Worm (Caenorhabditis elegans) whole organism, early embryonic: ENCODE measurements around the gene ptd-2.

Experiments used
- B0310.2 ChIP-seq: sonication (generic microtip); optimal IDR thresholded peaks from 2 replicates; lab custom pipeline; 2016; ENCODE audit warnings: mild to moderate bottlenecking, missing genetic modification characterization, missing compliant biosample characterization
- F13C5.2 ChIP-seq: sonication (generic microtip); optimal IDR thresholded peaks from 2 replicates; lab custom pipeline; 2017; ENCODE audit warnings: mild to moderate bottlenecking, missing genetic modification characterization, inconsistent platforms, missing compliant biosample characterization
- aly-1 ChIP-seq: sonication (generic microtip); optimal IDR thresholded peaks from 2 replicates; lab custom pipeline; 2016; ENCODE audit warnings: missing genetic modification characterization, missing compliant biosample characterization
- ama-1 ChIP-seq: fragments of 150-350 bp; optimal IDR thresholded peaks from 2 replicates; lab custom pipeline; 2014
- ceh-13 ChIP-seq: fragments of 200-800 bp; sonication (Bioruptor generic); optimal IDR thresholded peaks from 2 replicates; lab custom pipeline; 2018; ENCODE audit warnings: mild to moderate bottlenecking, missing genetic modification characterization, missing compliant biosample characterization
- ceh-36 ChIP-seq: sonication (generic microtip); optimal IDR thresholded peaks from 2 replicates; lab custom pipeline; 2016; ENCODE audit warnings: missing genetic modification characterization, inconsistent platforms, missing compliant biosample characterization
- ets-7 ChIP-seq: sonication (generic microtip); optimal IDR thresholded peaks from 2 replicates; lab custom pipeline; 2016; ENCODE audit warnings: missing genotype, missing genetic modification characterization, missing compliant biosample characterization
- flt-1 ChIP-seq: fragments of 200-800 bp; sonication (Bioruptor generic); IDR thresholded peaks from 2 replicates; pipeline ENCODE4 v1.3.6; 2022; ENCODE audit warnings: missing genetic modification characterization, missing compliant biosample characterization
- hmbx-1 ChIP-seq: sonication (generic microtip); optimal IDR thresholded peaks from 2 replicates; lab custom pipeline; 2016; ENCODE audit warnings: mild to moderate bottlenecking, missing genetic modification characterization, missing compliant biosample characterization
- hmg-4 ChIP-seq: fragments of 200-800 bp; sonication (Bioruptor generic); optimal IDR thresholded peaks from 2 replicates; lab custom pipeline; 2018; ENCODE audit warnings: mild to moderate bottlenecking, missing genetic modification characterization, missing compliant biosample characterization
- hnd-1 ChIP-seq: sonication (generic microtip); optimal IDR thresholded peaks from 2 replicates; lab custom pipeline; 2016; ENCODE audit warnings: missing genetic modification characterization, missing compliant biosample characterization
- pes-1 ChIP-seq: fragments of 200-800 bp; sonication (Bioruptor generic); IDR thresholded peaks from 2 replicates; pipeline ENCODE4 v1.3.6; 2022; ENCODE audit warnings: missing genetic modification reagents, missing genetic modification characterization, missing compliant biosample characterization
- scrt-1 ChIP-seq: fragments of 200-800 bp; sonication (Bioruptor generic); IDR thresholded peaks from 2 replicates; pipeline ENCODE4 v1.3.6; 2022; ENCODE audit warnings: missing genetic modification characterization, missing compliant biosample characterization
- sea-1 ChIP-seq: fragments of 200-800 bp; sonication (Bioruptor generic); conservative IDR thresholded peaks from 2 replicates; pipeline ENCODE4 v1.3.6; 2022; ENCODE audit warnings: missing genetic modification characterization, missing compliant biosample characterization
- tbx-11 ChIP-seq: fragments of 200-800 bp; sonication (Bioruptor generic); IDR thresholded peaks from 2 replicates; pipeline ENCODE4 v1.3.6; 2022; ENCODE audit warnings: missing genetic modification characterization, missing compliant biosample characterization
- tbx-37 ChIP-seq: fragments of 200-800 bp; sonication (Bioruptor generic); conservative IDR thresholded peaks from 2 replicates; pipeline ENCODE4 v1.3.6; 2022; ENCODE audit warnings: missing genetic modification reagents, missing genetic modification characterization, missing compliant biosample characterization
- tra-4 ChIP-seq: sonication (generic microtip); optimal IDR thresholded peaks from 2 replicates; lab custom pipeline; 2017; ENCODE audit warnings: missing genetic modification characterization, missing compliant biosample characterization

The ptd-2 gene

ce11 chrV:9249932-9250331 lies at the start of gene ptd-2:
ptd-2 (plus strand) TSS chrV:9250232.
- TF ChIP-seq tbx-11 (GFP tag; lab: Robert Waterston, UW), result no peak
- no peak for TF ChIP-seq aly-1 (tag; lab: Kevin White, UChicago)
- no peak for TF ChIP-seq ceh-13
- TF ChIP-seq hmbx-1 (tag; lab: Kevin White, UChicago), result no peak
- no peak for TF ChIP-seq ets-7 (tag; lab: Kevin White, UChicago)
- no peak for TF ChIP-seq flt-1 (GFP tag; lab: Robert Waterston, UW)
- no peak for TF ChIP-seq B0310.2
- TF ChIP-seq hnd-1 (tag; lab: Kevin White, UChicago), result no peak
- TF ChIP-seq tra-4 (tag; lab: Kevin White, UChicago), result no peak
- TF ChIP-seq scrt-1 (GFP tag; lab: Robert Waterston, UW), result no peak

DNA sequence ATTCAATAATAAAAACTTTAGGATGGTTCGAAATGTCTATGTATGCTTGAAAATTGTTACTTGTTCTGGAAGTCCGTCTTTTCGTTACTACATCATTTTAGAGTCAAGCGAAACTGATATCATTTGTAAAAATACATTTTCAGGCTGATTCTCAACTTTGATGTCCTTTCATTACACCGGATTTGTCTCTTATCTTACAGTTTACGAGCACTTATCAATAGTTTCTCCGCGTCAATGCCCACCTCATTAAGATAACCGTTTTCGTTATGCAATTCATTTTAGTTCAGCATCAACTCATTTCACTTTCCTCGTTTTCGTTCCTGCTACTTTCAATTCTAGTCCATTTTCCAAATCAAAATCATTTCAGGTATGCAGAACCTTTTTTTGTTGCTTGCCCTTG lies 47.3 kb upstream of the ptd-2 start, which contains the start of gene asp-2:
TSS of gene asp-2 (plus strand) at position 368 of the 400 bp plus-strand sequence.
- no peak for TF ChIP-seq hmg-4
- no peak for TF ChIP-seq ceh-13
- TF ChIP-seq sea-1 (GFP tag; lab: Robert Waterston, UW), result no peak
- no peak for TF ChIP-seq hmbx-1 (tag; lab: Kevin White, UChicago)
- TF ChIP-seq aly-1 (tag; lab: Kevin White, UChicago), result no peak
- TF ChIP-seq ama-1 (lab: Kevin White, UChicago), result no peak
- no peak for TF ChIP-seq ceh-36 (tag; lab: Kevin White, UChicago)
- no peak for TF ChIP-seq ets-7 (tag; lab: Kevin White, UChicago)
- no peak for TF ChIP-seq tra-4 (tag; lab: Kevin White, UChicago)
- no peak for TF ChIP-seq scrt-1 (GFP tag; lab: Robert Waterston, UW)
- TF ChIP-seq tbx-37, result no peak
- TF ChIP-seq tbx-11 (GFP tag; lab: Robert Waterston, UW), result no peak
- TF ChIP-seq pes-1 (GFP tag; lab: Robert Waterston, UW), result no peak
- TF ChIP-seq F13C5.2 (tag; lab: Kevin White, UChicago), result no peak
- no peak for TF ChIP-seq B0310.2
- TF ChIP-seq flt-1 (GFP tag; lab: Robert Waterston, UW), result no peak
- no peak for TF ChIP-seq hnd-1 (tag; lab: Kevin White, UChicago)

DNA sequence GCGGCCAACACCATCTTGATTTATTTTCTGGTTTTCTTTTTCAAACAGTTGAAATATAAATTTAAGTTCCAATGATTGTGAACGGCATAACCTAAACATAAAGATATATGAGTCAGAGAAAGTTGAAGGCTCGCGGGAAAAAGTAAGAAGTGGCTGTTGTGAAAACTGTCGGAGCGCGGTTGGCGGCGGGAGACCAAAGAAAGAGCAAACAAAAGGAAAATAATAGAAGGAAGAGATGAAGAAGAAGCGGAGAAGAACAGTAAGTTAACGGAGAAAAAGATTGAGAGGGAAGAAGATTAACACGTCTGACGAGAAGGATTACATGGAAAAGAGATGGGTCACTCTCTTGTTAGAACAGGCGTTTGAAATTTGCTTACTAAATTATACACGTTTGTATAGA lies 42.7 kb upstream of the ptd-2 start, which contains the start of gene inx-10:
TSS of gene inx-10 (minus strand) at position 101 of the 400 bp plus-strand sequence.
- TF ChIP-seq hmg-4 (no peak), hnd-1 (tag; lab: Kevin White, UChicago) (no peak), tra-4 (tag; lab: Kevin White, UChicago) (no peak), ceh-36 (tag; lab: Kevin White, UChicago) (no peak), F13C5.2 (tag; lab: Kevin White, UChicago) (no peak), pes-1 (GFP tag; lab: Robert Waterston, UW) (no peak), sea-1 (GFP tag; lab: Robert Waterston, UW) (no peak), aly-1 (tag; lab: Kevin White, UChicago) (no peak), B0310.2 (no peak), scrt-1 (GFP tag; lab: Robert Waterston, UW) (no peak), ets-7 (tag; lab: Kevin White, UChicago) (no peak), tbx-37 (no peak), ceh-13 (no peak), tbx-11 (GFP tag; lab: Robert Waterston, UW) (no peak), ama-1 (lab: Kevin White, UChicago) (no peak)

DNA sequence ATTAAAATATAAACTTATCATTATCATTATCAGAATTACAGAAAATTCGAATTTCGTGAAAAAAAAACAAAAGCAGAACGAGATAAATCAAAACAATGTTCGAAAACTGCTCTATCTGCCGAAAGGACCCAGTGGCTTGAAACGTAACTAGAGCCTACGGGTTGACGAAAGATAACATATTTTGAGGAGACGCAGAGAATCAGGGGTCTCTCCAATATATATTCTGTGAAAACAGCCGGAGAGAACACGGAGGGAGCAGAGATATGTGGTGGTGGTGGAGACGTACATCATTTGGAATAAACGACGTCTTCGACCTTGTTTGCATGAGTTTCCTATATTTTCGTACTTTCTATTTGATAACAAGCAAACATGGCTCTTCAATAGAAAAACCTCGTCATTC lies 41.2 kb upstream of the ptd-2 start:
- TF ChIP-seq ceh-13 (no peak), flt-1 (GFP tag; lab: Robert Waterston, UW) (no peak), scrt-1 (GFP tag; lab: Robert Waterston, UW) (no peak)

DNA sequence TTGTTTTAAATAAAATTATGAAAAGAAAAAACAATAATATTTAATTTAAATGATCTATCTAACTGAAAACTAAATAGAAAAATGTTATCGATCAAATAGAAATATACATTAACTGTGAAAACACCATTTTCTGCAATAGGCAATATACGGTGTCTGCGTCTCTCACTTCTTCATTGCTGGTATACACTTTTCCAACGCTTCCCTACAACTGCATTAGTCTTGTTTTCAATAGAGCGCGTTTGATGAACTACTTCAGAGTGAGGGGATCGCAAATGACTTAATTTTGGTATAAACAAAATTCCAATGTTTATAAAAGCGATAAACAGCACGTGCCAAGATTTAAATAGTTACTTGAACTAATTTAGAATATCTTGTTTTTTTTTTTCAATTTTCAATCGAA lies 37.5 kb upstream of the ptd-2 start:
- TF ChIP-seq pes-1 (GFP tag; lab: Robert Waterston, UW) (no peak), aly-1 (tag; lab: Kevin White, UChicago) (no peak), ceh-13 (no peak), hmg-4 (no peak), ceh-36 (tag; lab: Kevin White, UChicago) (no peak), sea-1 (GFP tag; lab: Robert Waterston, UW) (no peak)

DNA sequence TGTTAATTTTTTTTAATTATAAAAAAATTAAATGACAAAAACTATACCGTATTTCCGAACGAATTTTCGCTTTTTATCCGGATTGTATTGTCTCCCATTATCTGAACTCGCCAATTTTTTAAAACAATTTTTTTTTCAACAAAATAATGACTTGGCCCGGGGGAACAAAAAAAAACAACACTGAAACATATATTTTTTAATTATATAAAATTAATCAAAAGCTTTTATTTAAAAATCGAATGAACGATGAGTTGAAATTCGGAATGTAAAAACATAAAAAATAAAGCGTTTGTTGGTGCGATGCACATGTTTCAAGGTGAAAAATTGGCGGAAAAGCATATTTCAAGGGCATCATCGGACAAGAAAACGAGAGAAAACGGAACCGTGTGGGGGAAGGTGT lies 36.5 kb upstream of the ptd-2 start, which contains the start of gene mdt-27:
TSS of gene mdt-27 (minus strand) at position 101 of the 400 bp plus-strand sequence.
- no peak for TF ChIP-seq sea-1 (GFP tag; lab: Robert Waterston, UW)
- TF ChIP-seq tbx-37, result no peak
- TF ChIP-seq scrt-1 (GFP tag; lab: Robert Waterston, UW), result no peak
- TF ChIP-seq tbx-11 (GFP tag; lab: Robert Waterston, UW), result no peak
- TF ChIP-seq B0310.2, result no peak
- TF ChIP-seq F13C5.2 (tag; lab: Kevin White, UChicago), result no peak
- no peak for TF ChIP-seq flt-1 (GFP tag; lab: Robert Waterston, UW)
- TF ChIP-seq pes-1 (GFP tag; lab: Robert Waterston, UW), result no peak
- TF ChIP-seq hnd-1 (tag; lab: Kevin White, UChicago), result no peak
- no peak for TF ChIP-seq hmg-4
- TF ChIP-seq ets-7 (tag; lab: Kevin White, UChicago), result no peak
- no peak for TF ChIP-seq hmbx-1 (tag; lab: Kevin White, UChicago)
- TF ChIP-seq ceh-13, result no peak
- TF ChIP-seq tra-4 (tag; lab: Kevin White, UChicago), result no peak
- TF ChIP-seq ama-1 (lab: Kevin White, UChicago), result no peak

DNA sequence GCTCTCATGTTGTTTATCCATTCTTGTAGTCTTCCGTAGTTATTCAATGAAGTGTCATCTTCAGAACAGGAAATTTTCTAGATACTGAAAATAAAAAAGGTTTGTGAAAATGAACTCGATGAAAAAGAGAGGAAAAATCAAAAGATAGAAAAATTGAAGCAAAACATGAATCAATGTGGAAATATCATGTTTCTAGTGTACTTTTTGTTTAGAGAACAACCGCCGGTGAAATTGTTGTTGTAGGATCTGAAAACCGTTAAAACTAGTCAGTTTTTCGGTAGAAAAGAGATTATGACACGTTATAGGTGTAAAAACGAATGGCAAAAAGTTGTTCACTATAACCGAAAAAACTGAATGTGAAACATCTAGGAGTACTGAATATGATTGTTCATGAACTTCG lies 32.9 kb upstream of the ptd-2 start, which contains the start of gene pacs-1:
TSS of gene pacs-1 (minus strand) at position 101 of the 400 bp plus-strand sequence.
- TF ChIP-seq aly-1 (tag; lab: Kevin White, UChicago), result no peak
- no peak for TF ChIP-seq tbx-11 (GFP tag; lab: Robert Waterston, UW)
- no peak for TF ChIP-seq hmbx-1 (tag; lab: Kevin White, UChicago)
- no peak for TF ChIP-seq pes-1 (GFP tag; lab: Robert Waterston, UW)
- no peak for TF ChIP-seq tra-4 (tag; lab: Kevin White, UChicago)
- no peak for TF ChIP-seq ceh-36 (tag; lab: Kevin White, UChicago)
